Worm (Caenorhabditis elegans) whole organism, L2 larva: ENCODE results near the gene comt-1.

Source experiments
- elt-1 ChIP-seq: fragments of 150-350 bp; optimal IDR thresholded peaks from 2 replicates; lab custom pipeline; 2014; ENCODE audit warnings: missing biosample characterization, missing genetic modification characterization
- elt-3 ChIP-seq: sonication (generic microtip); optimal IDR thresholded peaks from 2 replicates; lab custom pipeline; 2017; ENCODE audit warnings: missing biosample characterization, missing genetic modification characterization
- nhr-23 ChIP-seq: fragments of 150-350 bp; optimal IDR thresholded peaks from 2 replicates; lab custom pipeline; 2014; ENCODE audit warnings: missing biosample characterization, missing genetic modification reagents, missing genetic modification characterization

- no peak for TF ChIP-seq nhr-23 (tag; lab: Kevin White, UChicago)
- TF ChIP-seq elt-1, result no peak
- TF ChIP-seq elt-3 (tag; lab: Kevin White, UChicago), result no peak
These were observed 24.8 kb downstream of the comt-1 start for ce11 chrX:2837477-2837876.
